Worm (Caenorhabditis elegans): ENCODE data around the gene srh-7.

- no peak for TF ChIP-seq unc-39 (tag; optimal IDR thresholded peaks at IDR 0.05)
- TF ChIP-seq nhr-43 (tag; optimal IDR thresholded peaks at IDR 0.05; ENCODE audit: poor library complexity, severe bottlenecking), result no peak
- no peak for TF ChIP-seq ama-1 (optimal IDR thresholded peaks at IDR 0.05)
- TF ChIP-seq nhr-76 (tag; optimal IDR thresholded peaks at IDR 0.05), result no peak
- TF ChIP-seq ztf-11 (tag; optimal IDR thresholded peaks at IDR 0.05), result no peak
These were observed 27.8 kb downstream of the srh-7 start, which contains the start of gene C49G7.13 for ce11 chrV:4035811-4036210.

All from whole organism, L3 larva.